Fruit fly (Drosophila melanogaster): ENCODE measurements around the gene Arglu1.

Arglu1 gene

dm6 chr2L:9933063-9933462 is 4.9 kb downstream of the Arglu1 start, which contains the start of gene Cpr30F:
Cpr30F (minus strand) TSS chr2L:9933163.
- TF ChIP-seq CG12768 (GFP tag; optimal IDR thresholded peaks at IDR 0.05): no peak
- TF ChIP-seq Hr96 (GFP tag; optimal IDR thresholded peaks at IDR 0.05): no peak
- TF ChIP-seq tj (GFP tag; optimal IDR thresholded peaks at IDR 0.05): no peak
- no peak for TF ChIP-seq Clk (GFP tag; optimal IDR thresholded peaks at IDR 0.05)
- no peak for TF ChIP-seq CG5204 (GFP tag; optimal IDR thresholded peaks at IDR 0.05)
- no peak for TF ChIP-seq bab1 (GFP tag; optimal IDR thresholded peaks at IDR 0.05)
- TF ChIP-seq cic (GFP tag; optimal IDR thresholded peaks at IDR 0.05): no peak
- no peak for TF ChIP-seq kay (GFP tag; ENCODE audit: borderline replicate concordance)
- TF ChIP-seq CG11617 (GFP tag; optimal IDR thresholded peaks at IDR 0.05): no peak
- no peak for TF ChIP-seq CG7101 (tag; optimal IDR thresholded peaks at IDR 0.05)
- no peak for TF ChIP-seq CG1620 (GFP tag; optimal IDR thresholded peaks at IDR 0.05)
- no peak for TF ChIP-seq pad (GFP tag; optimal IDR thresholded peaks at IDR 0.05)

- TF ChIP-seq Hr96 (GFP tag; optimal IDR thresholded peaks at IDR 0.05) (no peak), CG1620 (GFP tag; optimal IDR thresholded peaks at IDR 0.05) (no peak), cic (GFP tag; optimal IDR thresholded peaks at IDR 0.05) (no peak), toe (GFP tag; optimal IDR thresholded peaks at IDR 0.05) (no peak), kay (GFP tag; ENCODE audit: borderline replicate concordance) (no peak), CG7101 (tag; optimal IDR thresholded peaks at IDR 0.05) (no peak), tj (GFP tag; optimal IDR thresholded peaks at IDR 0.05) (no peak), Clk (GFP tag; optimal IDR thresholded peaks at IDR 0.05) (no peak), Crg-1 (GFP tag; optimal IDR thresholded peaks at IDR 0.05) (no peak), CG11617 (GFP tag; optimal IDR thresholded peaks at IDR 0.05) (no peak), cnc (optimal IDR thresholded peaks at IDR 0.05) (no peak)
Observed at dm6 chr2L:9930280-9930679, 7.7 kb downstream of the Arglu1 start, which contains the start of gene CG42367. CG42367 (plus strand) TSS chr2L:9930580.

- TF ChIP-seq Mnt (GFP tag; optimal IDR thresholded peaks at IDR 0.05) (no peak), CG14711 (tag; optimal IDR thresholded peaks at IDR 0.05) (no peak), CG7045 (GFP tag; optimal IDR thresholded peaks at IDR 0.05) (no peak), ovo (GFP tag; optimal IDR thresholded peaks at IDR 0.05) (no peak), CG33017 (tag; optimal IDR thresholded peaks at IDR 0.05) (no peak), toe (GFP tag; optimal IDR thresholded peaks at IDR 0.05) (no peak)
Observed at dm6 chr2L:9924765-9925164, 13.2 kb downstream of the Arglu1 start, which contains the start of the genes TbCMF46 and CG42366. TbCMF46 (minus strand) TSS chr2L:9924865. CG42366 (plus strand) TSS chr2L:9925161.

- peak; percentile 72 for TF ChIP-seq CG7045 (GFP tag; optimal IDR thresholded peaks at IDR 0.05)
- peak; percentile 82 for TF ChIP-seq CG12768 (GFP tag; optimal IDR thresholded peaks at IDR 0.05)
- peak; percentile 69 for TF ChIP-seq Hr96 (GFP tag; optimal IDR thresholded peaks at IDR 0.05)
- TF ChIP-seq kay (GFP tag; ENCODE audit: borderline replicate concordance): peak; percentile 88
- peak; percentile 85 for TF ChIP-seq bab1 (GFP tag; optimal IDR thresholded peaks at IDR 0.05)
- TF ChIP-seq tj (GFP tag; optimal IDR thresholded peaks at IDR 0.05): peak; percentile 56
- TF ChIP-seq CG14711 (tag; optimal IDR thresholded peaks at IDR 0.05): peak; percentile 66
- TF ChIP-seq toe (GFP tag; optimal IDR thresholded peaks at IDR 0.05): peak; percentile 67
- TF ChIP-seq CG7101 (tag; optimal IDR thresholded peaks at IDR 0.05): peak; percentile 78
- TF ChIP-seq ovo (GFP tag; optimal IDR thresholded peaks at IDR 0.05): no peak
- peak; percentile 12 for TF ChIP-seq CG1620 (GFP tag; optimal IDR thresholded peaks at IDR 0.05)
- no peak for TF ChIP-seq cnc (optimal IDR thresholded peaks at IDR 0.05)
- TF ChIP-seq CG11617 (GFP tag; optimal IDR thresholded peaks at IDR 0.05): peak; percentile 79
- TF ChIP-seq Mnt (GFP tag; optimal IDR thresholded peaks at IDR 0.05): peak; percentile 51
- peak; percentile 25 for TF ChIP-seq pad (GFP tag; optimal IDR thresholded peaks at IDR 0.05)
- peak; percentile 40 for TF ChIP-seq CG5204 (GFP tag; optimal IDR thresholded peaks at IDR 0.05)
- peak; percentile 72 for TF ChIP-seq CG33017 (tag; optimal IDR thresholded peaks at IDR 0.05)
- TF ChIP-seq Crg-1 (GFP tag; optimal IDR thresholded peaks at IDR 0.05): no peak
- TF ChIP-seq cic (GFP tag; optimal IDR thresholded peaks at IDR 0.05): peak; percentile 24
- TF ChIP-seq Clk (GFP tag; optimal IDR thresholded peaks at IDR 0.05): no peak
Observed at dm6 chr2L:9921401-9921800, 16.5 kb downstream of the Arglu1 start, which contains the start of gene CG4592. CG4592 (plus strand) TSS chr2L:9921633.

- TF ChIP-seq bab1 (GFP tag; optimal IDR thresholded peaks at IDR 0.05): no peak
- TF ChIP-seq Hr96 (GFP tag; optimal IDR thresholded peaks at IDR 0.05): no peak
- no peak for TF ChIP-seq CG7101 (tag; optimal IDR thresholded peaks at IDR 0.05)
- no peak for TF ChIP-seq CG12768 (GFP tag; optimal IDR thresholded peaks at IDR 0.05)
- no peak for TF ChIP-seq Crg-1 (GFP tag; optimal IDR thresholded peaks at IDR 0.05)
- no peak for TF ChIP-seq cic (GFP tag; optimal IDR thresholded peaks at IDR 0.05)
- TF ChIP-seq Mnt (GFP tag; optimal IDR thresholded peaks at IDR 0.05): no peak
- no peak for TF ChIP-seq CG11617 (GFP tag; optimal IDR thresholded peaks at IDR 0.05)
- no peak for TF ChIP-seq ovo (GFP tag; optimal IDR thresholded peaks at IDR 0.05)
- TF ChIP-seq tj (GFP tag; optimal IDR thresholded peaks at IDR 0.05): no peak
- no peak for TF ChIP-seq CG5204 (GFP tag; optimal IDR thresholded peaks at IDR 0.05)
- TF ChIP-seq Clk (GFP tag; optimal IDR thresholded peaks at IDR 0.05): no peak
- no peak for TF ChIP-seq CG33017 (tag; optimal IDR thresholded peaks at IDR 0.05)
- no peak for TF ChIP-seq CG14711 (tag; optimal IDR thresholded peaks at IDR 0.05)
- no peak for TF ChIP-seq toe (GFP tag; optimal IDR thresholded peaks at IDR 0.05)
Observed at dm6 chr2L:9919949-9920348, 18.0 kb downstream of the Arglu1 start, which contains the start of gene CG4594. CG4594 (plus strand) TSS chr2L:9920160.

dm6 chr2L:9919218-9919617 is 18.7 kb downstream of the Arglu1 start:
- TF ChIP-seq Mnt (GFP tag; optimal IDR thresholded peaks at IDR 0.05): no peak
- TF ChIP-seq pad (GFP tag; optimal IDR thresholded peaks at IDR 0.05): no peak
- TF ChIP-seq ovo (GFP tag; optimal IDR thresholded peaks at IDR 0.05): no peak
- no peak for TF ChIP-seq CG14711 (tag; optimal IDR thresholded peaks at IDR 0.05)
- no peak for TF ChIP-seq CG5204 (GFP tag; optimal IDR thresholded peaks at IDR 0.05)
- TF ChIP-seq toe (GFP tag; optimal IDR thresholded peaks at IDR 0.05): no peak
- TF ChIP-seq CG7101 (tag; optimal IDR thresholded peaks at IDR 0.05): no peak
- no peak for TF ChIP-seq CG12768 (GFP tag; optimal IDR thresholded peaks at IDR 0.05)
- no peak for TF ChIP-seq CG1620 (GFP tag; optimal IDR thresholded peaks at IDR 0.05)
- TF ChIP-seq cnc (optimal IDR thresholded peaks at IDR 0.05): no peak
- no peak for TF ChIP-seq Crg-1 (GFP tag; optimal IDR thresholded peaks at IDR 0.05)

Data from whole organism, adult.